Fruit fly (Drosophila melanogaster) whole organism, wandering third instar larva: ENCODE data around the gene CG6933.

ENCODE experiments used
- Abd-B ChIP-seq: fragments of >200 bp; optimal IDR thresholded peaks from 2 replicates; lab custom pipeline; 2017; ENCODE audit warnings: missing biosample characterization, missing genetic modification characterization
- CG32264 ChIP-seq: fragments of 200-800 bp; sonication (Bioruptor generic); optimal IDR thresholded peaks from 2 replicates; lab custom pipeline; 2016; ENCODE audit warnings: missing biosample characterization, missing genetic modification characterization
- CrebA ChIP-seq: fragments of 200-800 bp; sonication (Bioruptor generic); optimal IDR thresholded peaks from 2 replicates; lab custom pipeline; 2016; ENCODE audit warnings: missing biosample characterization, mild to moderate bottlenecking, missing genetic modification characterization, borderline replicate concordance
- Dfd ChIP-seq: fragments of >200 bp; optimal IDR thresholded peaks from 2 replicates; lab custom pipeline; 2017; ENCODE audit warnings: missing biosample characterization, missing genetic modification characterization
- Dif ChIP-seq: fragments of 200-275, 200-300 bp; sonication (Bioruptor generic); optimal IDR thresholded peaks from 2 replicates; lab custom pipeline; 2018; ENCODE audit warnings: missing biosample characterization, missing genetic modification characterization; ENCODE audit not compliant: partially characterized antibody
- GATAd ChIP-seq: sonication (Bioruptor generic); optimal IDR thresholded peaks from 2 replicates; lab custom pipeline; 2016; ENCODE audit warnings: missing biosample characterization, missing genetic modification characterization
- HLH106 ChIP-seq: fragments of 200-800 bp; optimal IDR thresholded peaks from 3 replicates; lab custom pipeline; 2019; ENCODE audit warnings: missing biosample characterization, mild to moderate bottlenecking, missing genetic modification characterization, moderate library complexity
- Hnf4 ChIP-seq: fragments of 200-800 bp; sonication (Bioruptor generic); optimal IDR thresholded peaks from 2 replicates; lab custom pipeline; 2016; ENCODE audit warnings: missing biosample characterization, mild to moderate bottlenecking, missing genetic modification characterization
- Hr78 ChIP-seq: fragments of >200 bp; optimal IDR thresholded peaks from 2 replicates; lab custom pipeline; 2017; ENCODE audit warnings: missing biosample characterization, missing genetic modification characterization
- Hr83 ChIP-seq: fragments of 200-300 bp; sonication (Bioruptor generic); optimal IDR thresholded peaks from 2 replicates; lab custom pipeline; 2016; ENCODE audit warnings: missing biosample characterization, mild to moderate bottlenecking, missing genetic modification characterization, moderate library complexity; ENCODE audit not compliant: poor library complexity, severe bottlenecking
- Jra ChIP-seq: sonication (Bioruptor generic); optimal IDR thresholded peaks from 2 replicates; lab custom pipeline; 2016; ENCODE audit warnings: missing biosample characterization, missing genetic modification characterization
- Mio ChIP-seq: sonication (Bioruptor generic); optimal IDR thresholded peaks from 2 replicates; lab custom pipeline; 2016; ENCODE audit warnings: missing biosample characterization, missing genetic modification characterization
- Myc ChIP-seq: fragments of >200 bp; optimal IDR thresholded peaks from 2 replicates; lab custom pipeline; 2017
- N ChIP-seq: fragments of >200 bp; optimal IDR thresholded peaks from 2 replicates; lab custom pipeline; 2018; ENCODE audit warnings: missing biosample characterization, missing external identifiers, missing genetic modification characterization
- OdsH ChIP-seq: fragments of 200-800 bp; sonication (Bioruptor generic); optimal IDR thresholded peaks from 2 replicates; lab custom pipeline; 2016; ENCODE audit warnings: missing biosample characterization, mild to moderate bottlenecking, missing genetic modification characterization
- Rel ChIP-seq, 2 experiments: fragments of 200-800 bp; sonication (Bioruptor generic) in 1 of 2; optimal IDR thresholded peaks; 2 replicates in 1 of 2; 3 replicates in 1 of 2; lab custom pipeline; 2016 to 2019; ENCODE audit warnings: mild to moderate bottlenecking in 2 of 2, missing biosample characterization in 2 of 2, missing genetic modification characterization in 2 of 2, moderate library complexity in 1 of 2
- Sp1 ChIP-seq: fragments of 200-800 bp; sonication (Bioruptor generic); optimal IDR thresholded peaks from 3 replicates; lab custom pipeline; 2019; ENCODE audit warnings: missing biosample characterization, mild to moderate bottlenecking, missing genetic modification characterization, moderate library complexity
- Vsx2 ChIP-seq: fragments of 200-300, 225-300 bp; sonication (Bioruptor generic); optimal IDR thresholded peaks from 2 replicates; lab custom pipeline; 2018; ENCODE audit warnings: missing biosample characterization, missing genetic modification characterization; ENCODE audit not compliant: partially characterized antibody
- br ChIP-seq: fragments of 200-800 bp; sonication (Bioruptor generic); optimal IDR thresholded peaks from 2 replicates; lab custom pipeline; 2016; ENCODE audit warnings: missing biosample characterization, missing genetic modification characterization
- dl ChIP-seq, 2 experiments: fragments of 175-275, 200-275 bp in 1 of 2; fragments of 200-275 bp in 1 of 2; sonication (Bioruptor generic); optimal IDR thresholded peaks; lab custom pipeline; 2018; ENCODE audit warnings: mild to moderate bottlenecking in 2 of 2, missing biosample characterization in 2 of 2, missing genetic modification characterization in 2 of 2, moderate library complexity in 2 of 2; ENCODE audit not compliant: partially characterized antibody in 2 of 2, insufficient read depth in 1 of 2
- dmrt93B ChIP-seq: fragments of 200-800 bp; sonication (Bioruptor generic); optimal IDR thresholded peaks from 2 replicates; lab custom pipeline; 2018; ENCODE audit warnings: missing biosample characterization, mild to moderate bottlenecking, missing genetic modification characterization
- dsf ChIP-seq: sonication (Bioruptor generic); optimal IDR thresholded peaks from 2 replicates; lab custom pipeline; 2016; ENCODE audit warnings: missing biosample characterization, missing genetic modification characterization, borderline replicate concordance
- ey ChIP-seq: fragments of 200-800 bp; sonication (Bioruptor generic); optimal IDR thresholded peaks from 2 replicates; lab custom pipeline; 2016; ENCODE audit warnings: missing biosample characterization, missing genetic modification characterization
- foxo ChIP-seq, 2 experiments: fragments of 200-800 bp; sonication (Bioruptor generic); optimal IDR thresholded peaks; 2 replicates in 1 of 2; 3 replicates in 1 of 2; lab custom pipeline; 2016 to 2017; ENCODE audit warnings: missing biosample characterization in 2 of 2, missing genetic modification characterization in 2 of 2
- fru ChIP-seq: fragments of 200-800 bp; sonication (Bioruptor generic); optimal IDR thresholded peaks from 3 replicates; lab custom pipeline; 2016; ENCODE audit warnings: missing biosample characterization, mild to moderate bottlenecking, missing genetic modification characterization
- h ChIP-seq: fragments of 200-800 bp; sonication (Bioruptor generic); optimal IDR thresholded peaks from 3 replicates; lab custom pipeline; 2016; ENCODE audit warnings: missing biosample characterization, mild to moderate bottlenecking, missing genetic modification characterization
- jim ChIP-seq: fragments of 175-275, 200-325 bp; sonication (Bioruptor generic); optimal IDR thresholded peaks from 2 replicates; lab custom pipeline; 2016; ENCODE audit warnings: missing biosample characterization, mild to moderate bottlenecking, missing genetic modification characterization
- lola ChIP-seq: fragments of >200 bp; optimal IDR thresholded peaks from 2 replicates; lab custom pipeline; 2017; ENCODE audit warnings: missing biosample characterization, missing genetic modification characterization
- pan ChIP-seq: fragments of >200 bp; optimal IDR thresholded peaks from 2 replicates; lab custom pipeline; 2017
- psq ChIP-seq: fragments of 200-800 bp; sonication (Bioruptor generic); optimal IDR thresholded peaks from 3 replicates; lab custom pipeline; 2017; ENCODE audit warnings: missing biosample characterization, mild to moderate bottlenecking, missing genetic modification characterization, moderate library complexity
- rgr ChIP-seq: fragments of 200-800 bp; sonication (Bioruptor generic); optimal IDR thresholded peaks from 3 replicates; lab custom pipeline; 2016; ENCODE audit warnings: missing biosample characterization, mild to moderate bottlenecking, missing genetic modification characterization
- sage ChIP-seq: fragments of 200-800 bp; sonication (Bioruptor generic); optimal IDR thresholded peaks from 2 replicates; lab custom pipeline; 2016; ENCODE audit warnings: missing biosample characterization, mild to moderate bottlenecking, missing genetic modification characterization
- sv ChIP-seq: fragments of 200-800 bp; sonication (Bioruptor generic); optimal IDR thresholded peaks from 3 replicates; lab custom pipeline; 2016; ENCODE audit warnings: missing biosample characterization, missing genetic modification characterization
- tai ChIP-seq: sonication (Bioruptor generic); optimal IDR thresholded peaks from 2 replicates; lab custom pipeline; 2016; ENCODE audit warnings: missing biosample characterization, missing genetic modification characterization
- woc ChIP-seq: sonication (Bioruptor generic); optimal IDR thresholded peaks from 2 replicates; lab custom pipeline; 2016; ENCODE audit warnings: missing biosample characterization, mild to moderate bottlenecking, missing genetic modification characterization

CG6933 gene

dm6 chr3L:20194731-20195130, 25.5 kb downstream of the CG6933 start (continued):
- TF ChIP-seq tai (GFP tag; lab: Kevin White, UChicago) (peak; percentile 29), Dif (GFP tag; lab: Kevin White, UChicago) (no peak), HLH106 (peak; percentile 71), OdsH (peak; percentile 61), lola (GFP tag; lab: Kevin White, UChicago) (no peak), Rel (GFP tag; optimal IDR thresholded peaks at IDR 0.05; lab: Kevin White, UChicago) (no peak), Rel (tag; optimal IDR thresholded peaks at IDR 0.05; lab: Kevin White, UChicago) (no peak), Myc (lab: Kevin White, UChicago) (no peak)

- no peak for TF ChIP-seq Jra (GFP tag; lab: Kevin White, UChicago)
- no peak for TF ChIP-seq Abd-B (GFP tag; lab: Kevin White, UChicago)
- no peak for TF ChIP-seq foxo (GFP tag; optimal IDR thresholded peaks at IDR 0.05; lab: Kevin White, UChicago)
- TF ChIP-seq Dfd (GFP tag; lab: Kevin White, UChicago): no peak
- TF ChIP-seq Hr78 (GFP tag; lab: Kevin White, UChicago): no peak
- TF ChIP-seq Hr83: no peak
- TF ChIP-seq dsf (GFP tag; lab: Kevin White, UChicago): no peak
- TF ChIP-seq GATAd (GFP tag; lab: Kevin White, UChicago): no peak
- no peak for TF ChIP-seq Mio (GFP tag; lab: Kevin White, UChicago)
- TF ChIP-seq tai (GFP tag; lab: Kevin White, UChicago): no peak
- TF ChIP-seq psq (GFP tag; lab: Kevin White, UChicago): no peak
- no peak for TF ChIP-seq dmrt93B (GFP tag; lab: Kevin White, UChicago)
- no peak for TF ChIP-seq dl (GFP tag; optimal IDR thresholded peaks at IDR 0.05; lab: Kevin White, UChicago; ENCODE audit: insufficient read depth in 1 of 2, partially characterized antibody in 2 of 2)
- no peak for TF ChIP-seq N (GFP tag; lab: Kevin White, UChicago)
- TF ChIP-seq jim (GFP tag; lab: Kevin White, UChicago): no peak
- TF ChIP-seq Rel (GFP tag; optimal IDR thresholded peaks at IDR 0.05; lab: Kevin White, UChicago): no peak
- TF ChIP-seq Rel (tag; optimal IDR thresholded peaks at IDR 0.05; lab: Kevin White, UChicago): no peak
- TF ChIP-seq sv: no peak
- no peak for TF ChIP-seq ey
Observed at dm6 chr3L:20193748-20194058, 26.5 kb downstream of the CG6933 start.

DNA sequence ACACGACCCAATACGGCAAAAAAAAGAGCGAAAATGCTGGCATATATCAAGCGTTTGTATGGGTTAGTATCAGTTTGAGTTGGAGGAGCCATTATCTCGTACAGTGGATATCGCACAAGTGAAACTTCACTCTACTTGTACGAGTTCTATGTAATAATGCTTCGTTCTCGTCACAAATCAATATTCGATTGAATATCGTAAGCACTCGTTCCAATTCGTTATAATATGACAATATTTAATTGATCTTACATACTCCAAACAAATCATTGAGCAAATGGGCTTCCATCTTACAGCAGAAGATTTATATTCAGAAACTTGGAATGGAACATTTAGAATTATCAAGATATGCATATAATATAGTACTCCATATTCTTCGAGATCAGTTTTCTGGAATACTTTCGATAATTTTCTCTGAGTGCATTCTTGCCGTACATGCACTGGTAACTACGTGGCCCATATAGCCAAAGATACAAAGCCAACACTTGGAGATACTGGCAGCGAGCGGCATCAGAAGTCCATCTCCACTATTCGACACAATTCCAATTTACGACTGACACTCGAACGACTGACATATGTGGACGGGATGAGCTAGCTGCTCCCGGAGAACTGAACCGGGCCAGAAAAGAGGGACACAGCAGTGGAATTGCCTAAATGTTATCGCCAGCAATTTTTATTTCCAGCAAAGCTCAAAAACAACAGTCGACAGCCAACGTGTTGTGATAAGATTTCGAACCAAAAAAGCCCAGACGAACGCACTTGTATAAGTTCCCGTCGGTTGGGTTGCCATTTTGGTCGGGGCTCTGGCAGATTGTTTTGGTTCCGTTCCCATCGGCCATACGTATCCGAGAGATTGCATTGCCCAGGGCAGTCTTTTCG, 27.1 kb downstream of the CG6933 start:
- TF ChIP-seq Hr78 (GFP tag; lab: Kevin White, UChicago): no peak
- peak; percentile 20 for TF ChIP-seq HLH106
- TF ChIP-seq h: peak; percentile 5
- no peak for TF ChIP-seq sv
- peak; percentile 22 for TF ChIP-seq ey
- no peak for TF ChIP-seq Myc (lab: Kevin White, UChicago)
- TF ChIP-seq tai (GFP tag; lab: Kevin White, UChicago): no peak
- no peak for TF ChIP-seq Dif (GFP tag; lab: Kevin White, UChicago)
- TF ChIP-seq psq (GFP tag; lab: Kevin White, UChicago): peak; percentile 4
- TF ChIP-seq pan: no peak
- TF ChIP-seq woc (GFP tag; lab: Kevin White, UChicago): peak; percentile 2
- no peak for TF ChIP-seq lola (GFP tag; lab: Kevin White, UChicago)
- TF ChIP-seq dsf (GFP tag; lab: Kevin White, UChicago): no peak
- no peak for TF ChIP-seq Mio (GFP tag; lab: Kevin White, UChicago)
- peak; percentile 7 for TF ChIP-seq rgr
- TF ChIP-seq Rel (GFP tag; optimal IDR thresholded peaks at IDR 0.05; lab: Kevin White, UChicago): no peak
- peak; percentile 53 for TF ChIP-seq Rel (tag; optimal IDR thresholded peaks at IDR 0.05; lab: Kevin White, UChicago)

dm6 chr3L:20191848-20192247, 28.4 kb downstream of the CG6933 start:
- TF ChIP-seq ey: no peak
- peak; percentile 97 for TF ChIP-seq Dfd (GFP tag; lab: Kevin White, UChicago)

DNA sequence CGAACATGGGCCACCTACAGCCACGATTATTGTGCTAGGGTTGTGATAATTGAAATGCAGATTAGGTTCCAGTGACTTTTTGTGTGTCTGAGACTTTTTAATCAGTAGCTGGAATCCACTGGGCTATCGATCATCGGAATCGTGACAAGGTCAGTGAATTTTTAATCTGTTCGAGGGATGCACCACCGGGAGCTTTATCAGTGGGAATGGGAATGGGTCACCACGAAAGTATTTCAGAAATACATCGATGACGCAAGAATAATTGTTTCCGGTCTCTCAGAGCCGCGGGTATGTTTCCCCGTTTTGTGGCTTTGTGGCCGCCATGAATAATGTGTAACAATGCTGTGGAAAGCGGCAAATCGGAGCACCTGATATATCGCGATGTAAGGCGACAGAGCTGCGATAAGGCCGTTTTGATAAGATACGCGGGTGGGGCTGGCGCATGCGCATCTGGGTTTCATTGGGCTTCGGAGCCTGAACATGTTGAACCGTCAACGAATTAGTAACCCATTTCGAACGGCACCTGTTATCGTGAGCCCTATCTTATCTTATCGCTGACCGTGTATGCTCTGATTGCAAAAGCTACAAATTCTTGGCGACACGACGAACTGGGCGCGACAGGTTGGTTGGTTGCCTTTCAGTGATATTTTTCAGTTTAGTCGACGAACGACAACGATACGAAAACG, 32.2 kb downstream of the CG6933 start, which contains the start of gene Ssk:
Gene Ssk, plus strand, starts transcription at position 638 of the 686 bp plus-strand sequence.
- TF ChIP-seq rgr (no peak), Hnf4 (GFP tag; lab: Kevin White, UChicago) (no peak), h (peak; percentile 20), Rel (GFP tag; optimal IDR thresholded peaks at IDR 0.05; lab: Kevin White, UChicago) (peak; percentile 13), Rel (tag; optimal IDR thresholded peaks at IDR 0.05; lab: Kevin White, UChicago) (peak; percentile 63), Jra (GFP tag; lab: Kevin White, UChicago) (no peak), Myc (lab: Kevin White, UChicago) (no peak), Vsx2 (peak; percentile 90), lola (GFP tag; lab: Kevin White, UChicago) (no peak), HLH106 (no peak), CG32264 (GFP tag; lab: Kevin White, UChicago) (no peak), Sp1 (GFP tag; lab: Kevin White, UChicago) (peak; percentile 7), Dif (GFP tag; lab: Kevin White, UChicago) (peak; percentile 59), Mio (GFP tag; lab: Kevin White, UChicago) (no peak), ey (no peak), fru (GFP tag; lab: Kevin White, UChicago) (no peak), tai (GFP tag; lab: Kevin White, UChicago) (no peak), foxo (GFP tag; optimal IDR thresholded peaks at IDR 0.05; lab: Kevin White, UChicago) (no peak), sage (GFP tag; lab: Kevin White, UChicago) (no peak), CrebA (GFP tag; lab: Kevin White, UChicago) (peak; percentile 80), Hr83 (no peak), jim (GFP tag; lab: Kevin White, UChicago) (no peak), br (GFP tag; lab: Kevin White, UChicago) (no peak)
